Fruit fly (Drosophila melanogaster) whole organism, wandering third instar larva: ENCODE results near the gene CG7900.

Experiments
- Abd-B ChIP-seq: fragments of >200 bp; optimal IDR thresholded peaks from 2 replicates; lab custom pipeline; 2017; ENCODE audit warnings: missing biosample characterization, missing genetic modification characterization
- CG32264 ChIP-seq: fragments of 200-800 bp; sonication (Bioruptor generic); optimal IDR thresholded peaks from 2 replicates; lab custom pipeline; 2016; ENCODE audit warnings: missing biosample characterization, missing genetic modification characterization
- CG9705 ChIP-seq: fragments of 200-800 bp; sonication (Bioruptor generic); optimal IDR thresholded peaks from 2 replicates; lab custom pipeline; 2018; ENCODE audit warnings: missing biosample characterization, mild to moderate bottlenecking, missing genetic modification characterization
- CrebA ChIP-seq: fragments of 200-800 bp; sonication (Bioruptor generic); optimal IDR thresholded peaks from 2 replicates; lab custom pipeline; 2016; ENCODE audit warnings: missing biosample characterization, mild to moderate bottlenecking, missing genetic modification characterization, borderline replicate concordance
- Dfd ChIP-seq: fragments of >200 bp; optimal IDR thresholded peaks from 2 replicates; lab custom pipeline; 2017; ENCODE audit warnings: missing biosample characterization, missing genetic modification characterization
- Dif ChIP-seq: fragments of 200-275, 200-300 bp; sonication (Bioruptor generic); optimal IDR thresholded peaks from 2 replicates; lab custom pipeline; 2018; ENCODE audit warnings: missing biosample characterization, missing genetic modification characterization; ENCODE audit not compliant: partially characterized antibody
- GATAd ChIP-seq: sonication (Bioruptor generic); optimal IDR thresholded peaks from 2 replicates; lab custom pipeline; 2016; ENCODE audit warnings: missing biosample characterization, missing genetic modification characterization
- HLH106 ChIP-seq: fragments of 200-800 bp; optimal IDR thresholded peaks from 3 replicates; lab custom pipeline; 2019; ENCODE audit warnings: missing biosample characterization, mild to moderate bottlenecking, missing genetic modification characterization, moderate library complexity
- Hnf4 ChIP-seq: fragments of 200-800 bp; sonication (Bioruptor generic); optimal IDR thresholded peaks from 2 replicates; lab custom pipeline; 2016; ENCODE audit warnings: missing biosample characterization, mild to moderate bottlenecking, missing genetic modification characterization
- Hr78 ChIP-seq: fragments of >200 bp; optimal IDR thresholded peaks from 2 replicates; lab custom pipeline; 2017; ENCODE audit warnings: missing biosample characterization, missing genetic modification characterization
- Hr83 ChIP-seq: fragments of 200-300 bp; sonication (Bioruptor generic); optimal IDR thresholded peaks from 2 replicates; lab custom pipeline; 2016; ENCODE audit warnings: missing biosample characterization, mild to moderate bottlenecking, missing genetic modification characterization, moderate library complexity; ENCODE audit not compliant: poor library complexity, severe bottlenecking
- Jra ChIP-seq: sonication (Bioruptor generic); optimal IDR thresholded peaks from 2 replicates; lab custom pipeline; 2016; ENCODE audit warnings: missing biosample characterization, missing genetic modification characterization
- Mio ChIP-seq: sonication (Bioruptor generic); optimal IDR thresholded peaks from 2 replicates; lab custom pipeline; 2016; ENCODE audit warnings: missing biosample characterization, missing genetic modification characterization
- Myc ChIP-seq: fragments of >200 bp; optimal IDR thresholded peaks from 2 replicates; lab custom pipeline; 2017
- N ChIP-seq: fragments of >200 bp; optimal IDR thresholded peaks from 2 replicates; lab custom pipeline; 2018; ENCODE audit warnings: missing biosample characterization, missing external identifiers, missing genetic modification characterization
- OdsH ChIP-seq: fragments of 200-800 bp; sonication (Bioruptor generic); optimal IDR thresholded peaks from 2 replicates; lab custom pipeline; 2016; ENCODE audit warnings: missing biosample characterization, mild to moderate bottlenecking, missing genetic modification characterization
- Rel ChIP-seq, 2 experiments: fragments of 200-800 bp; sonication (Bioruptor generic) in 1 of 2; optimal IDR thresholded peaks; 2 replicates in 1 of 2; 3 replicates in 1 of 2; lab custom pipeline; 2016 to 2019; ENCODE audit warnings: mild to moderate bottlenecking in 2 of 2, missing biosample characterization in 2 of 2, missing genetic modification characterization in 2 of 2, moderate library complexity in 1 of 2
- Sp1 ChIP-seq: fragments of 200-800 bp; sonication (Bioruptor generic); optimal IDR thresholded peaks from 3 replicates; lab custom pipeline; 2019; ENCODE audit warnings: missing biosample characterization, mild to moderate bottlenecking, missing genetic modification characterization, moderate library complexity
- Vsx2 ChIP-seq: fragments of 200-300, 225-300 bp; sonication (Bioruptor generic); optimal IDR thresholded peaks from 2 replicates; lab custom pipeline; 2018; ENCODE audit warnings: missing biosample characterization, missing genetic modification characterization; ENCODE audit not compliant: partially characterized antibody
- br ChIP-seq: fragments of 200-800 bp; sonication (Bioruptor generic); optimal IDR thresholded peaks from 2 replicates; lab custom pipeline; 2016; ENCODE audit warnings: missing biosample characterization, missing genetic modification characterization
- brk ChIP-seq: fragments of 200-800 bp; sonication (Bioruptor generic); optimal IDR thresholded peaks from 2 replicates; lab custom pipeline; 2016; ENCODE audit warnings: missing biosample characterization, mild to moderate bottlenecking, missing genetic modification characterization
- dl ChIP-seq, 2 experiments: fragments of 175-275, 200-275 bp in 1 of 2; fragments of 200-275 bp in 1 of 2; sonication (Bioruptor generic); optimal IDR thresholded peaks; lab custom pipeline; 2018; ENCODE audit warnings: mild to moderate bottlenecking in 2 of 2, missing biosample characterization in 2 of 2, missing genetic modification characterization in 2 of 2, moderate library complexity in 2 of 2; ENCODE audit not compliant: partially characterized antibody in 2 of 2, insufficient read depth in 1 of 2
- dmrt93B ChIP-seq: fragments of 200-800 bp; sonication (Bioruptor generic); optimal IDR thresholded peaks from 2 replicates; lab custom pipeline; 2018; ENCODE audit warnings: missing biosample characterization, mild to moderate bottlenecking, missing genetic modification characterization
- dsf ChIP-seq: sonication (Bioruptor generic); optimal IDR thresholded peaks from 2 replicates; lab custom pipeline; 2016; ENCODE audit warnings: missing biosample characterization, missing genetic modification characterization, borderline replicate concordance
- ey ChIP-seq: fragments of 200-800 bp; sonication (Bioruptor generic); optimal IDR thresholded peaks from 2 replicates; lab custom pipeline; 2016; ENCODE audit warnings: missing biosample characterization, missing genetic modification characterization
- foxo ChIP-seq, 2 experiments: fragments of 200-800 bp; sonication (Bioruptor generic); optimal IDR thresholded peaks; 2 replicates in 1 of 2; 3 replicates in 1 of 2; lab custom pipeline; 2016 to 2017; ENCODE audit warnings: missing biosample characterization in 2 of 2, missing genetic modification characterization in 2 of 2
- fru ChIP-seq: fragments of 200-800 bp; sonication (Bioruptor generic); optimal IDR thresholded peaks from 3 replicates; lab custom pipeline; 2016; ENCODE audit warnings: missing biosample characterization, mild to moderate bottlenecking, missing genetic modification characterization
- h ChIP-seq: fragments of 200-800 bp; sonication (Bioruptor generic); optimal IDR thresholded peaks from 3 replicates; lab custom pipeline; 2016; ENCODE audit warnings: missing biosample characterization, mild to moderate bottlenecking, missing genetic modification characterization
- jim ChIP-seq: fragments of 175-275, 200-325 bp; sonication (Bioruptor generic); optimal IDR thresholded peaks from 2 replicates; lab custom pipeline; 2016; ENCODE audit warnings: missing biosample characterization, mild to moderate bottlenecking, missing genetic modification characterization
- lola ChIP-seq: fragments of >200 bp; optimal IDR thresholded peaks from 2 replicates; lab custom pipeline; 2017; ENCODE audit warnings: missing biosample characterization, missing genetic modification characterization
- pan ChIP-seq: fragments of >200 bp; optimal IDR thresholded peaks from 2 replicates; lab custom pipeline; 2017
- psq ChIP-seq: fragments of 200-800 bp; sonication (Bioruptor generic); optimal IDR thresholded peaks from 3 replicates; lab custom pipeline; 2017; ENCODE audit warnings: missing biosample characterization, mild to moderate bottlenecking, missing genetic modification characterization, moderate library complexity
- rgr ChIP-seq: fragments of 200-800 bp; sonication (Bioruptor generic); optimal IDR thresholded peaks from 3 replicates; lab custom pipeline; 2016; ENCODE audit warnings: missing biosample characterization, mild to moderate bottlenecking, missing genetic modification characterization
- sage ChIP-seq: fragments of 200-800 bp; sonication (Bioruptor generic); optimal IDR thresholded peaks from 2 replicates; lab custom pipeline; 2016; ENCODE audit warnings: missing biosample characterization, mild to moderate bottlenecking, missing genetic modification characterization
- sv ChIP-seq: fragments of 200-800 bp; sonication (Bioruptor generic); optimal IDR thresholded peaks from 3 replicates; lab custom pipeline; 2016; ENCODE audit warnings: missing biosample characterization, missing genetic modification characterization
- tai ChIP-seq: sonication (Bioruptor generic); optimal IDR thresholded peaks from 2 replicates; lab custom pipeline; 2016; ENCODE audit warnings: missing biosample characterization, missing genetic modification characterization
- usp ChIP-seq: fragments of >200 bp; optimal IDR thresholded peaks from 2 replicates; lab custom pipeline; 2017; ENCODE audit warnings: missing biosample characterization, missing genetic modification characterization
- woc ChIP-seq: sonication (Bioruptor generic); optimal IDR thresholded peaks from 2 replicates; lab custom pipeline; 2016; ENCODE audit warnings: missing biosample characterization, mild to moderate bottlenecking, missing genetic modification characterization

Gene CG7900

dm6 chr3R:8142113-8142512, 48.2 kb downstream of the CG7900 start:
- no peak for TF ChIP-seq Hr83 (GFP tag; lab: Kevin White, UChicago)
- TF ChIP-seq psq (GFP tag; lab: Kevin White, UChicago) = peak; percentile 66
- TF ChIP-seq sage = peak; percentile 64
- TF ChIP-seq Rel (GFP tag; optimal IDR thresholded peaks at IDR 0.05; lab: Kevin White, UChicago) = no peak
- TF ChIP-seq Rel (tag; optimal IDR thresholded peaks at IDR 0.05; lab: Kevin White, UChicago) = peak; percentile 5
- peak; percentile 61 for TF ChIP-seq woc (GFP tag; lab: Kevin White, UChicago)
- TF ChIP-seq CG32264 (GFP tag; lab: Kevin White, UChicago) = no peak
- no peak for TF ChIP-seq sv (GFP tag; lab: Kevin White, UChicago)
- peak; percentile 73 for TF ChIP-seq OdsH (GFP tag; lab: Kevin White, UChicago)
- TF ChIP-seq GATAd (GFP tag; lab: Kevin White, UChicago) = no peak
- TF ChIP-seq CrebA (GFP tag; lab: Kevin White, UChicago) = no peak
- TF ChIP-seq Hr78 = no peak
- peak; percentile 79 for TF ChIP-seq br (GFP tag; lab: Kevin White, UChicago)
- peak; percentile 80 for TF ChIP-seq rgr (GFP tag; lab: Kevin White, UChicago)
- TF ChIP-seq Hnf4 = peak; percentile 80
- no peak for TF ChIP-seq dl (GFP tag; optimal IDR thresholded peaks at IDR 0.05; lab: Kevin White, UChicago; ENCODE audit: insufficient read depth in 1 of 2, partially characterized antibody in 2 of 2)
- no peak for TF ChIP-seq Myc (lab: Kevin White, UChicago)
- TF ChIP-seq brk (GFP tag; lab: Kevin White, UChicago) = peak; percentile 26
- peak; percentile 85 for TF ChIP-seq ey (GFP tag; lab: Kevin White, UChicago)
- TF ChIP-seq foxo (GFP tag; optimal IDR thresholded peaks at IDR 0.05; lab: Kevin White, UChicago) = peak in 1 of 2 experiments; percentile 80
- peak; percentile 76 for TF ChIP-seq HLH106 (tag; lab: Kevin White, UChicago)
- no peak for TF ChIP-seq usp (GFP tag; lab: Kevin White, UChicago)
- TF ChIP-seq lola (GFP tag; lab: Kevin White, UChicago) = no peak
- TF ChIP-seq Mio = no peak
- no peak for TF ChIP-seq jim (GFP tag; lab: Kevin White, UChicago)
- no peak for TF ChIP-seq Vsx2 (GFP tag; lab: Kevin White, UChicago)
- TF ChIP-seq dmrt93B (GFP tag; lab: Kevin White, UChicago) = peak; percentile 42
- TF ChIP-seq pan (lab: Kevin White, UChicago) = no peak
- TF ChIP-seq Dfd = no peak
- peak; percentile 73 for TF ChIP-seq Sp1 (GFP tag; lab: Kevin White, UChicago)
- peak; percentile 85 for TF ChIP-seq h (GFP tag; lab: Kevin White, UChicago)
- no peak for TF ChIP-seq Abd-B (GFP tag; lab: Kevin White, UChicago)
- peak; percentile 87 for TF ChIP-seq fru (GFP tag; lab: Kevin White, UChicago)
- no peak for TF ChIP-seq Jra (GFP tag; lab: Kevin White, UChicago)
- TF ChIP-seq dsf (GFP tag; lab: Kevin White, UChicago) = no peak
- TF ChIP-seq N (GFP tag; lab: Kevin White, UChicago) = no peak
- TF ChIP-seq CG9705 (GFP tag; lab: Kevin White, UChicago) = no peak
- TF ChIP-seq tai (GFP tag; lab: Kevin White, UChicago) = peak; percentile 14
- TF ChIP-seq Dif = no peak

dm6 chr3R:8145764-8146163, 51.8 kb downstream of the CG7900 start:
- TF ChIP-seq psq (GFP tag; lab: Kevin White, UChicago) = no peak
- TF ChIP-seq br (GFP tag; lab: Kevin White, UChicago) = no peak

- TF ChIP-seq woc (GFP tag; lab: Kevin White, UChicago) (no peak), CG32264 (GFP tag; lab: Kevin White, UChicago) (no peak), HLH106 (tag; lab: Kevin White, UChicago) (no peak), ey (GFP tag; lab: Kevin White, UChicago) (no peak), Myc (lab: Kevin White, UChicago) (no peak), usp (GFP tag; lab: Kevin White, UChicago) (no peak), brk (GFP tag; lab: Kevin White, UChicago) (no peak), foxo (GFP tag; optimal IDR thresholded peaks at IDR 0.05; lab: Kevin White, UChicago) (no peak), CrebA (GFP tag; lab: Kevin White, UChicago) (no peak), Dif (no peak), jim (GFP tag; lab: Kevin White, UChicago) (no peak), Mio (no peak)
Observed at dm6 chr3R:8146892-8147384, 53.0 kb downstream of the CG7900 start.
